Fruit fly (Drosophila melanogaster) whole organism, embryonic: ENCODE results near the gene Bcs1.

ENCODE experiments used
- BEAF-32 ChIP-seq: fragments of 200-800 bp; sonication (Bioruptor generic); optimal IDR thresholded peaks from 3 replicates; lab custom pipeline; 2017; ENCODE audit warnings: missing biosample characterization, missing genetic modification characterization, mild to moderate bottlenecking, moderate library complexity, missing genetic modification reagents
- C15 ChIP-seq: fragments of 200-800 bp; sonication (Bioruptor generic); IDR thresholded peaks from 3 replicates; pipeline ENCODE4 v1.3.6; 2022; ENCODE audit warnings: missing biosample characterization, missing genetic modification characterization
- CG10543 ChIP-seq: fragments of 200-800 bp; sonication (Bioruptor generic); optimal IDR thresholded peaks from 3 replicates; lab custom pipeline; 2017; ENCODE audit warnings: missing biosample characterization, mild to moderate bottlenecking, missing genetic modification characterization, moderate library complexity
- CG11247 ChIP-seq: fragments of 200-800 bp; sonication (Bioruptor generic); IDR thresholded peaks from 2 replicates; pipeline ENCODE4 v1.3.6; 2022; ENCODE audit warnings: missing biosample characterization, missing genetic modification characterization
- CG11695 ChIP-seq: fragments of 200-800 bp; sonication (Bioruptor generic); IDR thresholded peaks from 3 replicates; pipeline ENCODE4 v1.3.6; 2022; ENCODE audit warnings: missing biosample characterization, missing genetic modification characterization
- CG14014 ChIP-seq: fragments of 200-800 bp; sonication (Bioruptor generic); IDR thresholded peaks from 2 replicates; pipeline ENCODE4 v1.3.6; 2022; ENCODE audit warnings: missing biosample characterization, missing genetic modification characterization
- CG14441 ChIP-seq: fragments of 200-800 bp; sonication (Bioruptor generic); IDR thresholded peaks from 2 replicates; pipeline ENCODE4 v1.3.6; 2022; ENCODE audit warnings: missing biosample characterization, missing genetic modification characterization
- CG17328 ChIP-seq: fragments of 200-800 bp; sonication (Bioruptor generic); IDR thresholded peaks from 2 replicates; pipeline ENCODE4 v1.3.6; 2022; ENCODE audit warnings: missing biosample characterization, missing genetic modification characterization
- CG17568 ChIP-seq: fragments of 200-800 bp; sonication (Bioruptor generic); optimal IDR thresholded peaks from 2 replicates; lab custom pipeline; 2018; ENCODE audit warnings: missing biosample characterization, mild to moderate bottlenecking, missing genetic modification characterization, moderate library complexity
- CG18011 ChIP-seq: fragments of 200-800 bp; sonication (Bioruptor generic); optimal IDR thresholded peaks from 2 replicates; lab custom pipeline; 2017; ENCODE audit warnings: missing biosample characterization, missing genetic modification characterization, mild to moderate bottlenecking, moderate library complexity, missing genotype
- CG18476 ChIP-seq: fragments of 200-800 bp; sonication (Bioruptor generic); optimal IDR thresholded peaks from 2 replicates; lab custom pipeline; 2016; ENCODE audit warnings: missing biosample characterization, mild to moderate bottlenecking, missing genetic modification characterization
- CG18599 ChIP-seq: fragments of 200-800 bp; sonication (Bioruptor generic); optimal IDR thresholded peaks from 3 replicates; lab custom pipeline; 2017; ENCODE audit warnings: missing biosample characterization, missing genetic modification characterization, mild to moderate bottlenecking, moderate library complexity, missing genetic modification reagents
- CG2889 ChIP-seq: fragments of 200-800 bp; sonication (Bioruptor generic); IDR thresholded peaks from 3 replicates; pipeline ENCODE4 v1.3.6; 2022; ENCODE audit warnings: missing biosample characterization, missing genetic modification characterization
- CG32532 ChIP-seq: fragments of 200-800 bp; sonication (Bioruptor generic); IDR thresholded peaks from 2 replicates; pipeline ENCODE4 v1.3.6; 2022; ENCODE audit warnings: missing biosample characterization, missing genetic modification characterization
- CG33213 ChIP-seq: fragments of 200-800 bp; sonication (Bioruptor generic); optimal IDR thresholded peaks from 3 replicates; lab custom pipeline; 2016; ENCODE audit warnings: missing biosample characterization, missing genetic modification characterization
- CG3995 ChIP-seq: fragments of 200-800 bp; sonication (Bioruptor generic); optimal IDR thresholded peaks from 3 replicates; lab custom pipeline; 2016; ENCODE audit warnings: missing biosample characterization, missing genetic modification characterization
- CG6854 ChIP-seq: fragments of 200-800 bp; sonication (Bioruptor generic); optimal IDR thresholded peaks from 3 replicates; lab custom pipeline; 2017; ENCODE audit warnings: missing biosample characterization, mild to moderate bottlenecking, missing genetic modification characterization
- CG8944 ChIP-seq: fragments of 200-800 bp; sonication (Bioruptor generic); optimal IDR thresholded peaks from 3 replicates; lab custom pipeline; 2016; ENCODE audit warnings: missing biosample characterization, missing genetic modification characterization
- CG9932 ChIP-seq: fragments of 200-800 bp; sonication (Bioruptor generic); IDR thresholded peaks from 2 replicates; pipeline ENCODE4 v1.3.6; 2022; ENCODE audit warnings: missing biosample characterization, missing genetic modification characterization
- Dll ChIP-seq: fragments of 200-800 bp; sonication (Bioruptor generic); IDR thresholded peaks from 4 replicates; pipeline ENCODE4 v1.3.6; 2022; ENCODE audit warnings: missing biosample characterization, missing genetic modification characterization; ENCODE audit not compliant: partially characterized antibody
- Doc2 ChIP-seq: fragments of 200-800 bp; sonication (Bioruptor generic); IDR thresholded peaks from 2 replicates; pipeline ENCODE4 v1.3.6; 2022; ENCODE audit warnings: missing biosample characterization, missing genetic modification characterization
- ERR ChIP-seq: fragments of 200-800 bp; sonication (Bioruptor generic); optimal IDR thresholded peaks from 2 replicates; lab custom pipeline; 2016; ENCODE audit warnings: missing biosample characterization, missing genetic modification characterization
- Eip74EF ChIP-seq, 2 experiments: fragments of 200-800 bp in 1 of 2; fragments of >200 bp in 1 of 2; sonication (Bioruptor generic) in 1 of 2; optimal IDR thresholded peaks; 2 replicates each; lab custom pipeline; 2017 to 2019; ENCODE audit warnings: missing biosample characterization in 2 of 2, missing genetic modification characterization in 2 of 2, mild to moderate bottlenecking in 1 of 2, moderate library complexity in 1 of 2
- Ets65A ChIP-seq: fragments of 200-800 bp; sonication (Bioruptor generic); peaks from one replicate; lab custom pipeline; 2016; ENCODE audit warnings: missing biosample characterization, missing genetic modification characterization
- HLH4C ChIP-seq: fragments of 200-800 bp; sonication (Bioruptor generic); IDR thresholded peaks from 3 replicates; pipeline ENCODE4 v1.3.6; 2022; ENCODE audit warnings: missing biosample characterization, missing genetic modification characterization; ENCODE audit not compliant: partially characterized antibody
- Hey ChIP-seq: fragments of 200-800 bp; sonication (Bioruptor generic); optimal IDR thresholded peaks from 3 replicates; lab custom pipeline; 2018; ENCODE audit warnings: missing biosample characterization, mild to moderate bottlenecking, missing genetic modification characterization
- Hr3 ChIP-seq: fragments of 200-800 bp; sonication (Bioruptor generic); optimal IDR thresholded peaks from 3 replicates; lab custom pipeline; 2016; ENCODE audit warnings: missing biosample characterization, missing genetic modification characterization
- Kr ChIP-seq: fragments of 200-800 bp; sonication (Bioruptor generic); optimal IDR thresholded peaks from 2 replicates; lab custom pipeline; 2017; ENCODE audit warnings: missing biosample characterization, mild to moderate bottlenecking, missing genetic modification characterization
- Neu2 ChIP-seq: fragments of 200-800 bp; sonication (Bioruptor generic); optimal IDR thresholded peaks from 3 replicates; lab custom pipeline; 2016; ENCODE audit warnings: missing biosample characterization, missing genetic modification characterization, borderline replicate concordance
- Sin3A ChIP-seq: fragments of >200 bp; optimal IDR thresholded peaks from 2 replicates; lab custom pipeline; 2018
- ato ChIP-seq: fragments of 200-800 bp; sonication (Bioruptor generic); IDR thresholded peaks from 2 replicates; pipeline ENCODE4 v1.3.6; 2022; ENCODE audit warnings: missing biosample characterization, missing genetic modification characterization; ENCODE audit not compliant: partially characterized antibody
- cad ChIP-seq: fragments of >200 bp; optimal IDR thresholded peaks from 2 replicates; lab custom pipeline; 2017; ENCODE audit warnings: missing biosample characterization, missing genetic modification characterization
- cg ChIP-seq: fragments of 200-800 bp; sonication (Bioruptor generic); optimal IDR thresholded peaks from 3 replicates; lab custom pipeline; 2019; ENCODE audit warnings: missing biosample characterization, mild to moderate bottlenecking, missing genetic modification characterization, moderate library complexity
- corto ChIP-seq: fragments of 200-800 bp; sonication (Bioruptor generic); optimal IDR thresholded peaks from 2 replicates; lab custom pipeline; 2016; ENCODE audit warnings: missing biosample characterization, mild to moderate bottlenecking, missing genetic modification characterization, moderate library complexity
- fd96Cb ChIP-seq: fragments of 200-800 bp; sonication (Bioruptor generic); optimal IDR thresholded peaks from 2 replicates; lab custom pipeline; 2018; ENCODE audit warnings: missing biosample characterization, mild to moderate bottlenecking, missing genetic modification characterization, moderate library complexity
- gcm ChIP-seq: fragments of 200-800 bp; sonication (Bioruptor generic); optimal IDR thresholded peaks from 2 replicates; lab custom pipeline; 2019; ENCODE audit warnings: missing biosample characterization, mild to moderate bottlenecking, missing genetic modification characterization, moderate library complexity
- grau ChIP-seq: fragments of 200-800 bp; optimal IDR thresholded peaks from 3 replicates; lab custom pipeline; 2019; ENCODE audit warnings: missing biosample characterization, mild to moderate bottlenecking, missing genetic modification characterization, moderate library complexity
- mld ChIP-seq: fragments of 200-800 bp; sonication (Bioruptor generic); IDR thresholded peaks from 3 replicates; pipeline ENCODE4 v1.3.6; 2022; ENCODE audit warnings: missing biosample characterization, missing genetic modification characterization; ENCODE audit not compliant: partially characterized antibody
- pan ChIP-seq, 4 experiments: fragments of >200 bp in 3 of 4; fragments of 200-800 bp in 1 of 4; sonication (Bioruptor generic) in 1 of 4; optimal IDR thresholded peaks in 3 of 4; IDR thresholded peaks in 1 of 4; 2 replicates each; pipeline versions ENCODE4 v1.3.6 to Lab custom; 2017 to 2022; ENCODE audit warnings: missing biosample characterization in 2 of 4, missing genetic modification characterization in 2 of 4, mixed read lengths in 1 of 4
- phol ChIP-seq: fragments of 200-800 bp; sonication (Bioruptor generic); optimal IDR thresholded peaks from 3 replicates; lab custom pipeline; 2018; ENCODE audit warnings: missing biosample characterization, mild to moderate bottlenecking, missing genetic modification characterization, moderate library complexity
- pzg ChIP-seq: fragments of 200-800 bp; sonication (Bioruptor generic); optimal IDR thresholded peaks from 3 replicates; lab custom pipeline; 2018; ENCODE audit warnings: missing biosample characterization, mild to moderate bottlenecking, missing genetic modification characterization, moderate library complexity
- row ChIP-seq: fragments of 200-800 bp; sonication (Bioruptor generic); IDR thresholded peaks from 3 replicates; pipeline ENCODE4 v1.3.6; 2022; ENCODE audit warnings: missing biosample characterization, missing genetic modification characterization
- sens-2 ChIP-seq: fragments of 200-800 bp; sonication (Bioruptor generic); IDR thresholded peaks from 2 replicates; pipeline ENCODE4 v1.3.6; 2022; ENCODE audit warnings: missing biosample characterization, missing genetic modification characterization
- slou ChIP-seq: fragments of 200-800 bp; sonication (Bioruptor generic); optimal IDR thresholded peaks from 3 replicates; lab custom pipeline; 2016; ENCODE audit warnings: missing biosample characterization, missing genetic modification characterization
- sob ChIP-seq: fragments of 200-800 bp; sonication (Bioruptor generic); IDR thresholded peaks from 2 replicates; pipeline ENCODE4 v1.3.6; 2022; ENCODE audit warnings: missing biosample characterization, missing genetic modification characterization
- trem ChIP-seq: fragments of 200-800 bp; optimal IDR thresholded peaks from 3 replicates; lab custom pipeline; 2019; ENCODE audit warnings: missing biosample characterization, mild to moderate bottlenecking, missing genetic modification characterization, moderate library complexity
- tx ChIP-seq: fragments of 200-800 bp; sonication (Bioruptor generic); optimal IDR thresholded peaks from 2 replicates; lab custom pipeline; 2016; ENCODE audit warnings: missing biosample characterization, missing genetic modification characterization
- wek ChIP-seq: fragments of 200-800 bp; sonication (Bioruptor generic); optimal IDR thresholded peaks from 3 replicates; lab custom pipeline; 2018; ENCODE audit warnings: missing biosample characterization, mild to moderate bottlenecking, missing genetic modification characterization, moderate library complexity
- zf30C ChIP-seq: fragments of 200-800 bp; sonication (Bioruptor generic); optimal IDR thresholded peaks from 3 replicates; lab custom pipeline; 2018; ENCODE audit warnings: missing biosample characterization, mild to moderate bottlenecking, missing genetic modification characterization

Bcs1 gene

DNA sequence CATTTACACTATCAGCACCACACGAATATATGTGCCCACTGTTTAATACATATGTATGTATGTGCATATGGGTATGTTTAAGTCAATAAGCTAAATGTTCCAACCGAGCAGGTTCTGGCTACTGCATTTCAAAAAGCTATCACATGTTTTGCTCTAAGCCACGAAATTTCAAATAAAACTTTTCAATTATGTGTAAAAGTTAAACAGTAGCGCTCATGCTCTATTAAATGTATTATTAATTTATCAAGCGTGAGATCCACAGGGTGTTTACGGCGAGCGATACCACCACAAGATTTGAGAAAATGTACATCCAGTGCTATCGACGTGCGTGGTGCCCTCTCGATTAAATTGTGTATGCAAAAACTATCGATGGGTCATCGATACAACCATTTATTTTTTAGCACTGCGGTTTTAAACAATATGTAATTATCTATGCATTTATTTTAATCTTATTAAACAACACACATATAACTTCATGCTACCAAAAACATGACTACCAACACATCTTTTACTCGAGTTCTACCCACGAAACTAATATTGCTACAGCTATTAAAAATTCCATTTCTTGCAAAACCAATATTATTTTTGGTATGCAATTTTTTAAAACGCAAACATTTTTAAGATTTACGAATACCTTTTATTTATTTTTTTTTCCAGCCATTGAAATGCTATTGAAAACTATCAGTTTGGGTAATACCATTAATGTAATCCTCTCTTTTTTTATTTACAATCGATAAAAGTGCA is 38.5 kb downstream of the Bcs1 start, which contains the start of gene Pten (continued):
- TF ChIP-seq CG2889 (no peak), ERR (peak; percentile 9), fd96Cb (peak; percentile 80), grau (tag; lab: Kevin White, UChicago) (peak; percentile 63), ato (GFP tag; lab: Robert Waterston, UW) (peak; percentile 87), CG17328 (GFP tag; lab: Robert Waterston, UW) (peak; percentile 44; the same call in 1 of the 2 replicates), CG8944 (GFP tag; lab: Kevin White, UChicago) (peak; percentile 37), CG18599 (GFP tag; lab: Kevin White, UChicago) (no peak), CG18011 (GFP tag; lab: Kevin White, UChicago) (no peak), CG17568 (GFP tag; lab: Kevin White, UChicago) (no peak), mld (GFP tag; lab: Robert Waterston, UW) (peak; percentile 80; the same call in 2 of the 3 replicates), tx (GFP tag; lab: Kevin White, UChicago) (peak; percentile 64), sens-2 (no peak), Sin3A (lab: Kevin White, UChicago) (no peak), Neu2 (no peak), pan (optimal IDR thresholded peaks at IDR 0.05; lab: Kevin White, UChicago) (no peak), pan (GFP tag; optimal IDR thresholded peaks at IDR 0.05 in 1 of 2, IDR thresholded peaks at IDR 0.05 in 1 of 2) (peak in 1 of 2 experiments; percentile 79), cad (GFP tag; lab: Kevin White, UChicago) (peak; percentile 74), slou (GFP tag; lab: Kevin White, UChicago) (peak; percentile 63), Hr3 (peak; percentile 58)

DNA sequence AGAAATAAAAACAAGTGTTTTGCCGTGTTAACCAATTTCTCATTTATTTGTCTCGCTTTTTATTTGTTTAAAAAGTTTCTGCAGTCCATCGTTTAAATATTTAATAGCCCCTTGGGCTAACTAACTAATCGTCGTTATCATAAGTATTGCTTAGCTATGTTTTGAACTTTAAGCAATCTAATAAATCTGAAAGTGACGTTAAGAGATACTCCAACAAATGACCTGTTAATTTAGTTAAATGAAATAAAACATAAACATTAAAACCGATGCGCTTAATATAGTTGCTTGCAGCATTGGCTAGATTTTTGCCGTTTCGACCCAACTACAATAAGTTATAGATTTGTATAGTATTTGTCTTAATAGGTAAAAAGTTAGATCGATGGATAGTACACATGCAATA is 39.3 kb downstream of the Bcs1 start:
- no peak for TF ChIP-seq BEAF-32 (GFP tag; lab: Kevin White, UChicago)
- no peak for TF ChIP-seq cg
- TF ChIP-seq Ets65A (GFP tag; lab: Kevin White, UChicago) = no peak
- no peak for TF ChIP-seq CG11695 (GFP tag; lab: Robert Waterston, UW)
- no peak for TF ChIP-seq CG10543 (GFP tag; lab: Kevin White, UChicago)
- no peak for TF ChIP-seq CG3995 (GFP tag; lab: Kevin White, UChicago)
- no peak for TF ChIP-seq CG6854
- no peak for TF ChIP-seq CG14441
- no peak for TF ChIP-seq CG18476
- TF ChIP-seq CG11247 = no peak
- no peak for TF ChIP-seq zf30C (GFP tag; lab: Kevin White, UChicago)
- no peak for TF ChIP-seq Kr (GFP tag; lab: Kevin White, UChicago)
- TF ChIP-seq gcm (GFP tag; lab: Kevin White, UChicago) = no peak
- TF ChIP-seq CG33213 (GFP tag; lab: Kevin White, UChicago) = no peak
- no peak for TF ChIP-seq sob (GFP tag; lab: Robert Waterston, UW)
- no peak for TF ChIP-seq Hey (tag; lab: Kevin White, UChicago)
- no peak for TF ChIP-seq corto (GFP tag; lab: Kevin White, UChicago)
- TF ChIP-seq Eip74EF (GFP tag; optimal IDR thresholded peaks at IDR 0.05; lab: Kevin White, UChicago) = no peak

DNA sequence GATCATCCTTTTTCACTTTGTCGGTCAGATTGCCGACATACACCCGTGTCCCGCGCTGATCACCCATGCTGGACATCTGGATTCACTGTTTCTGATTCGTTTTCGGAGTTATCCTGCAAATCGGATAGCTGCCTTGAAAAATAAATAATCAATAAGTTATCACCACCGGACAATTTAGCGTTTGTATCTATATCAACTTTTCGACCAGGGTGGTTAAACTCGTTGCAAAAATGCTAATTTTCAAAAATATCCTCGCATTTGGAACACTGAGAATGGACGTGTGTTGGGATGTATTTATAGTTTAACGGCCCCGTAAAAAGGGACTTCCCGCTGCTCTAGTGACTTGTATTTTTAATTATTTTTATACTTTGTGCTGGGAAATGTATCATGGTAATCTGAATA is 40.9 kb downstream of the Bcs1 start, which contains the start of gene Rsf1:
Gene Rsf1 (minus strand): TSS at position 212 of the 402 bp plus-strand sequence.
- no peak for TF ChIP-seq CG32532
- peak; percentile 38 for TF ChIP-seq pzg (GFP tag; lab: Kevin White, UChicago)
- TF ChIP-seq HLH4C (GFP tag; lab: Robert Waterston, UW) = no peak
- no peak for TF ChIP-seq Dll (GFP tag; lab: Robert Waterston, UW)
- TF ChIP-seq trem (tag; lab: Kevin White, UChicago) = no peak
- peak; percentile 21 for TF ChIP-seq phol (tag; lab: Kevin White, UChicago)
- peak; percentile 22 for TF ChIP-seq wek (GFP tag; lab: Kevin White, UChicago)
- TF ChIP-seq row = peak; percentile 62; the same call in 2 of the 3 replicates
- no peak for TF ChIP-seq CG9932 (GFP tag; lab: Robert Waterston, UW)
- no peak for TF ChIP-seq C15 (GFP tag; lab: Robert Waterston, UW)
- no peak for TF ChIP-seq CG14014 (GFP tag; lab: Robert Waterston, UW)
- TF ChIP-seq Doc2 (GFP tag; lab: Robert Waterston, UW) = no peak
